Worm (Caenorhabditis elegans) whole organism, young adult: ENCODE data around the gene klp-6.

ENCODE experiments used
- B0261.1 ChIP-seq: sonication (generic microtip); optimal IDR thresholded peaks from 2 replicates; lab custom pipeline; 2016; ENCODE audit warnings: mild to moderate bottlenecking, missing genetic modification characterization, moderate library complexity, missing compliant biosample characterization
- B0336.3 ChIP-seq: fragments of 200-800 bp; sonication (Bioruptor generic); IDR thresholded peaks from 2 replicates; pipeline ENCODE4 v1.3.6; 2022; ENCODE audit warnings: missing genetic modification characterization, missing compliant biosample characterization
- F37B4.10 ChIP-seq: fragments of 200-800 bp; sonication (Bioruptor generic); IDR thresholded peaks from 2 replicates; pipeline ENCODE4 v1.3.6; 2022; ENCODE audit warnings: missing genetic modification characterization, missing compliant biosample characterization
- F49E8.2 ChIP-seq: sonication (generic microtip); optimal IDR thresholded peaks from 3 replicates; lab custom pipeline; 2017; ENCODE audit warnings: missing genetic modification characterization, mild to moderate bottlenecking, missing compliant biosample characterization, antibody characterized with exemption, moderate library complexity; ENCODE audit not compliant: insufficient read depth
- F52B5.7 ChIP-seq: sonication (generic microtip); optimal IDR thresholded peaks from 2 replicates; lab custom pipeline; 2016; ENCODE audit warnings: mild to moderate bottlenecking, missing genetic modification characterization, missing compliant biosample characterization
- K11D2.4 ChIP-seq: fragments of 200-800 bp; sonication (Bioruptor generic); IDR thresholded peaks from 2 replicates; pipeline ENCODE4 v1.3.6; 2022; ENCODE audit warnings: missing genetic modification reagents, missing genetic modification characterization, missing compliant biosample characterization
- K12H6.12 ChIP-seq: fragments of 200-800 bp; sonication (Bioruptor generic); optimal IDR thresholded peaks from 2 replicates; lab custom pipeline; 2018; ENCODE audit warnings: mild to moderate bottlenecking, missing genetic modification characterization, missing compliant biosample characterization
- Y53G8AR.9 ChIP-seq: fragments of 200-800 bp; sonication (Bioruptor generic); conservative IDR thresholded peaks from 2 replicates; pipeline ENCODE4 v1.3.6; 2022; ENCODE audit warnings: missing genetic modification reagents, missing genetic modification characterization, missing compliant biosample characterization
- Y67H2A.10 ChIP-seq: fragments of 200-800 bp; sonication (Bioruptor generic); conservative IDR thresholded peaks from 2 replicates; pipeline ENCODE4 v1.3.6; 2022; ENCODE audit warnings: missing genetic modification reagents, missing genetic modification characterization, missing compliant biosample characterization
- Y79H2A.3 ChIP-seq: fragments of 200-800 bp; sonication (Bioruptor generic); conservative IDR thresholded peaks from 2 replicates; pipeline ENCODE4 v1.3.6; 2022; ENCODE audit warnings: missing genetic modification reagents, missing genetic modification characterization, missing compliant biosample characterization
- akir-1 ChIP-seq: fragments of 200-800 bp; sonication (Bioruptor generic); optimal IDR thresholded peaks from 2 replicates; lab custom pipeline; 2018; ENCODE audit warnings: mild to moderate bottlenecking, missing genetic modification characterization, moderate library complexity, missing compliant biosample characterization
- aptf-2 ChIP-seq: fragments of 200-800 bp; sonication (Bioruptor generic); conservative IDR thresholded peaks from 2 replicates; pipeline ENCODE4 v1.3.6; 2022; ENCODE audit warnings: missing genetic modification reagents, missing genetic modification characterization, missing compliant biosample characterization
- attf-5 ChIP-seq: fragments of 200-800 bp; sonication (Bioruptor generic); optimal IDR thresholded peaks from 2 replicates; lab custom pipeline; 2018; ENCODE audit warnings: mild to moderate bottlenecking, missing genetic modification characterization, missing compliant biosample characterization
- attf-6 ChIP-seq: fragments of 200-800 bp; sonication (Bioruptor generic); IDR thresholded peaks from 2 replicates; pipeline ENCODE4 v1.3.6; 2022; ENCODE audit warnings: missing genetic modification reagents, missing genetic modification characterization, missing compliant biosample characterization
- bed-2 ChIP-seq: fragments of 200-800 bp; sonication (Bioruptor generic); IDR thresholded peaks from 2 replicates; pipeline ENCODE4 v1.3.6; 2022; ENCODE audit warnings: missing genetic modification reagents, missing genetic modification characterization, missing compliant biosample characterization
- ceh-100 ChIP-seq: fragments of 200-800 bp; sonication (Bioruptor generic); IDR thresholded peaks from 2 replicates; pipeline ENCODE4 v1.3.6; 2022; ENCODE audit warnings: missing genetic modification reagents, missing genetic modification characterization, missing compliant biosample characterization
- ceh-27 ChIP-seq: fragments of 200-800 bp; sonication (Bioruptor generic); optimal IDR thresholded peaks from 2 replicates; lab custom pipeline; 2018; ENCODE audit warnings: mild to moderate bottlenecking, missing genetic modification characterization, moderate library complexity, missing compliant biosample characterization
- ceh-91 ChIP-seq: fragments of 200-800 bp; sonication (Bioruptor generic); IDR thresholded peaks from 2 replicates; pipeline ENCODE4 v1.3.6; 2022; ENCODE audit warnings: missing genetic modification reagents, missing genetic modification characterization, missing compliant biosample characterization
- ets-4 ChIP-seq: fragments of 200-800 bp; sonication (Bioruptor generic); optimal IDR thresholded peaks from 2 replicates; lab custom pipeline; 2018; ENCODE audit warnings: mild to moderate bottlenecking, missing genetic modification characterization, missing compliant biosample characterization
- fkh-3 ChIP-seq: sonication (generic microtip); optimal IDR thresholded peaks from 2 replicates; lab custom pipeline; 2016; ENCODE audit warnings: mild to moderate bottlenecking, missing genetic modification characterization, missing compliant biosample characterization
- hlh-26 ChIP-seq: fragments of 200-800 bp; sonication (Bioruptor generic); conservative IDR thresholded peaks from 2 replicates; pipeline ENCODE4 v1.3.6; 2022; ENCODE audit warnings: missing genetic modification reagents, missing genetic modification characterization, missing compliant biosample characterization
- hsf-1 ChIP-seq: fragments of 200-800 bp; sonication (Bioruptor generic); IDR thresholded peaks from 2 replicates; pipeline ENCODE4 v1.3.6; 2022; ENCODE audit warnings: missing genetic modification reagents, missing genetic modification characterization, missing compliant biosample characterization
- lag-1 ChIP-seq: fragments of 200-800 bp; sonication (Bioruptor generic); IDR thresholded peaks from 2 replicates; pipeline ENCODE4 v1.3.6; 2022; ENCODE audit warnings: missing genetic modification reagents, missing genetic modification characterization, missing compliant biosample characterization
- madf-10 ChIP-seq: sonication (generic microtip); optimal IDR thresholded peaks from 2 replicates; lab custom pipeline; 2016; ENCODE audit warnings: mild to moderate bottlenecking, missing genetic modification characterization, missing compliant biosample characterization
- mes-4 ChIP-seq: sonication (generic microtip); optimal IDR thresholded peaks from 2 replicates; lab custom pipeline; 2016; ENCODE audit warnings: missing genotype, missing genetic modification characterization, missing compliant biosample characterization
- mxl-1 ChIP-seq: sonication (generic microtip); optimal IDR thresholded peaks from 2 replicates; lab custom pipeline; 2016; ENCODE audit warnings: missing genetic modification characterization, missing compliant biosample characterization
- nfyb-1 ChIP-seq: fragments of 200-800 bp; sonication (Bioruptor generic); IDR thresholded peaks from 2 replicates; pipeline ENCODE4 v1.3.6; 2022; ENCODE audit warnings: missing genetic modification reagents, missing genetic modification characterization, missing compliant biosample characterization
- nhr-120 ChIP-seq: fragments of 200-800 bp; sonication (Bioruptor generic); IDR thresholded peaks from 2 replicates; pipeline ENCODE4 v1.3.6; 2022; ENCODE audit warnings: missing genetic modification characterization, missing compliant biosample characterization
- nhr-80 ChIP-seq: sonication (generic microtip); optimal IDR thresholded peaks from 2 replicates; lab custom pipeline; 2016; ENCODE audit warnings: missing genetic modification characterization, missing compliant biosample characterization
- somi-1 ChIP-seq: fragments of 200-800 bp; sonication (Bioruptor generic); optimal IDR thresholded peaks from 2 replicates; lab custom pipeline; 2018; ENCODE audit warnings: mild to moderate bottlenecking, missing genetic modification characterization, missing compliant biosample characterization
- sptf-2 ChIP-seq: fragments of 200-800 bp; sonication (Bioruptor generic); optimal IDR thresholded peaks from 2 replicates; lab custom pipeline; 2018; ENCODE audit warnings: mild to moderate bottlenecking, missing genetic modification characterization, missing compliant biosample characterization
- tbx-9 ChIP-seq: sonication (generic microtip); optimal IDR thresholded peaks from 2 replicates; lab custom pipeline; 2016; ENCODE audit warnings: borderline replicate concordance, missing genetic modification characterization, inconsistent platforms, missing compliant biosample characterization
- tlf-1 ChIP-seq: fragments of 200-800 bp; sonication (Bioruptor generic); optimal IDR thresholded peaks from 2 replicates; lab custom pipeline; 2018; ENCODE audit warnings: mild to moderate bottlenecking, missing genetic modification characterization, missing compliant biosample characterization
- zfh-2 ChIP-seq: fragments of 200-800 bp; sonication (Bioruptor generic); conservative IDR thresholded peaks from 2 replicates; pipeline ENCODE4 v1.3.6; 2022; ENCODE audit warnings: missing genetic modification reagents, missing genetic modification characterization, missing compliant biosample characterization
- ztf-22 ChIP-seq: fragments of 200-800 bp; sonication (Bioruptor generic); optimal IDR thresholded peaks from 2 replicates; lab custom pipeline; 2018; ENCODE audit warnings: mild to moderate bottlenecking, missing genetic modification characterization, moderate library complexity, missing compliant biosample characterization
- ztf-3 ChIP-seq: fragments of 200-800 bp; sonication (Bioruptor generic); optimal IDR thresholded peaks from 2 replicates; lab custom pipeline; 2018; ENCODE audit warnings: mild to moderate bottlenecking, missing genetic modification characterization, missing compliant biosample characterization

klp-6 gene

DNA sequence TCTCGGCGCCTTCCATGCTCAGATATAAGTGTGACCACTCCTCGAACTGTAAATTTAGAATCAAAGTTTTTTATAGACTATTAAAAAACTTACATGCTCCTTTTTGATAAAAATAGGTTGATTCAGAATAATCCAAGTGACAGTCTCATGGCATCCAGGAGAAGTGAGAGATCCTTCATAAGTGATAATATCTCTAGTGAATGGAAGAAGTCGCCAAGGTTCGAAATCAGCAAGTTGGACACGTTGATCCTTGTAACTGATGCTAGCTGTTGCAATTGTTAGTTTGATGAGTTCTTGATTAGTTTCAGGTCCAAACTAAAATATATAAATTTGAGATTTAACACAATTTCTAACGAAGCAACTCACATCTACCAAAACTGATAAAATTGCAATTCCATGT is 52.6 kb downstream of the klp-6 start (continued):
- TF ChIP-seq akir-1 (GFP tag; lab: Kevin White, UChicago) (no peak), somi-1 (no peak), hsf-1 (0 out of 2 replicates have a peak, but pooled peaks have one; percentile 16), aptf-2 (GFP tag; lab: Robert Waterston, UW) (no peak), nhr-120 (no peak), F37B4.10 (no peak), Y53G8AR.9 (GFP tag; lab: Robert Waterston, UW) (peak; percentile 8; the same call in 1 of the 2 replicates), ceh-100 (GFP tag; lab: Robert Waterston, UW) (no peak), ceh-91 (GFP tag; lab: Robert Waterston, UW) (no peak), madf-10 (tag; lab: Kevin White, UChicago) (peak; percentile 2), ztf-22 (GFP tag; lab: Kevin White, UChicago) (peak; percentile 9), lag-1 (GFP tag; lab: Robert Waterston, UW) (no peak), sptf-2 (GFP tag; lab: Kevin White, UChicago) (no peak), B0261.1 (tag; lab: Kevin White, UChicago) (no peak), ceh-27 (GFP tag; lab: Kevin White, UChicago) (no peak), B0336.3 (0 out of 2 replicates have a peak, but pooled peaks have one; percentile 23), ztf-3 (GFP tag; lab: Kevin White, UChicago) (no peak), K12H6.12 (tag; lab: Kevin White, UChicago) (no peak), tlf-1 (GFP tag; lab: Kevin White, UChicago) (peak; percentile 59), tbx-9 (no peak), K11D2.4 (no peak), F49E8.2 (tag; lab: Kevin White, UChicago) (no peak), hlh-26 (GFP tag; lab: Robert Waterston, UW) (no peak), attf-6 (GFP tag; lab: Robert Waterston, UW) (no peak), nfyb-1 (GFP tag; lab: Robert Waterston, UW) (no peak), ets-4 (no peak), bed-2 (GFP tag; lab: Robert Waterston, UW) (no peak), mes-4 (tag; lab: Kevin White, UChicago) (no peak), Y67H2A.10 (GFP tag; lab: Robert Waterston, UW) (no peak), nhr-80 (no peak)

DNA sequence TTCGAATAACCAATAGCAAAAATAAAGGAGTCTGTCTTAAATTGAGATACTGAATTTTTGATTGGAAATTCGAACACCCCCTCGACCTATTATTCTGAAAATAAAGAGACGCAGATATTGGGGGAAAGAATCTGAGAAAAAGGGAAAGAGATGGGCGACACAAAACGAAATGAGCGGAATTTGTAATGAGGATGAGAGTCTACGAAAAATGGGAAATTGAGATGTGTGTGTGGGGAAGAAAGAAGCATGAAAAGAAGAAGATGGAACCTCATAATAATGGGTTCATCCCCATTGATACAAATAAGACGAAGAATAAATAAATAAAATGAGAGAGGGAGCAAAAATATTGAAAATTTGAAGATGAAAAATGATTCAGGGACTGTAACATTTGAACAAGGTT is 54.8 kb downstream of the klp-6 start, which contains the start of gene cah-1:
Gene cah-1, minus strand, starts transcription at position 101 of the 400 bp plus-strand sequence.
- TF ChIP-seq Y79H2A.3 (GFP tag; lab: Robert Waterston, UW) (no peak), attf-5 (GFP tag; lab: Kevin White, UChicago) (no peak), fkh-3 (no peak), F52B5.7 (no peak), zfh-2 (GFP tag; lab: Robert Waterston, UW) (no peak), mxl-1 (tag; lab: Kevin White, UChicago) (no peak)
- TF ChIP-seq, all 124 proteins: peak for 0
